Worm (Caenorhabditis elegans) whole organism, late embryonic: ENCODE data around the gene cest-2.2.

Source experiments
- C08G9.2 ChIP-seq: sonication (generic microtip); optimal IDR thresholded peaks from 2 replicates; lab custom pipeline; 2016; ENCODE audit warnings: mild to moderate bottlenecking, missing genetic modification characterization, moderate library complexity, missing compliant biosample characterization
- K09A11.1 ChIP-seq: sonication (generic microtip); optimal IDR thresholded peaks from 2 replicates; lab custom pipeline; 2017; ENCODE audit warnings: antibody characterized with exemption, mild to moderate bottlenecking, missing genetic modification characterization, missing compliant biosample characterization; ENCODE audit not compliant: insufficient read depth
- ama-1 ChIP-seq: fragments of 150-350 bp; optimal IDR thresholded peaks from 2 replicates; lab custom pipeline; 2014
- ceh-22 ChIP-seq: sonication (generic microtip); optimal IDR thresholded peaks from 2 replicates; lab custom pipeline; 2017; ENCODE audit warnings: missing biosample characterization, missing genetic modification characterization
- ceh-31 ChIP-seq: sonication (generic microtip); optimal IDR thresholded peaks from 2 replicates; lab custom pipeline; 2016; ENCODE audit warnings: missing genetic modification characterization, missing compliant biosample characterization
- dmd-4 ChIP-seq: sonication (generic microtip); optimal IDR thresholded peaks from 2 replicates; lab custom pipeline; 2016; ENCODE audit warnings: borderline replicate concordance, missing genetic modification characterization, missing compliant biosample characterization
- gmeb-2 ChIP-seq: sonication (generic microtip); optimal IDR thresholded peaks from 2 replicates; lab custom pipeline; 2016; ENCODE audit warnings: missing genetic modification characterization, inconsistent platforms, missing compliant biosample characterization
- hlh-13 ChIP-seq: fragments of 200-800 bp; sonication (Bioruptor generic); optimal IDR thresholded peaks from 2 replicates; lab custom pipeline; 2018; ENCODE audit warnings: mild to moderate bottlenecking, missing genetic modification characterization, missing compliant biosample characterization
- nhr-11 ChIP-seq: fragments of 150-350 bp; optimal IDR thresholded peaks from 2 replicates; lab custom pipeline; 2014; ENCODE audit warnings: missing biosample characterization, missing genetic modification characterization
- odd-2 ChIP-seq: sonication (generic microtip); optimal IDR thresholded peaks from 2 replicates; lab custom pipeline; 2017; ENCODE audit warnings: antibody characterized with exemption, mild to moderate bottlenecking, missing genetic modification characterization, missing compliant biosample characterization
- pag-3 ChIP-seq: sonication (generic microtip); optimal IDR thresholded peaks from 2 replicates; lab custom pipeline; 2016; ENCODE audit warnings: missing compliant biosample characterization, missing genetic modification characterization, borderline replicate concordance
- tbx-2 ChIP-seq: sonication (generic microtip); optimal IDR thresholded peaks from 2 replicates; lab custom pipeline; 2016; ENCODE audit warnings: missing genetic modification characterization, missing compliant biosample characterization
- unc-3 ChIP-seq, 2 experiments: fragments of 200-800 bp in 1 of 2; sonication (Bioruptor generic) in 1 of 2; sonication (generic microtip) in 1 of 2; conservative IDR thresholded peaks in 1 of 2; optimal IDR thresholded peaks in 1 of 2; 2 replicates each; pipeline versions ENCODE4 v1.3.6 to Lab custom; 2016 to 2022; ENCODE audit warnings: missing compliant biosample characterization in 2 of 2, missing genetic modification characterization in 2 of 2, missing genetic modification reagents in 1 of 2
- unc-55 ChIP-seq: sonication (generic microtip); optimal IDR thresholded peaks from 2 replicates; lab custom pipeline; 2017; ENCODE audit warnings: missing biosample characterization, missing genetic modification reagents, missing genetic modification characterization

ce11 chrV:14140733-14141132 lies 34.4 kb downstream of the cest-2.2 start:
- TF ChIP-seq tbx-2 (tag; lab: Kevin White, UChicago) = no peak
- no peak for TF ChIP-seq odd-2 (tag; lab: Kevin White, UChicago)
- no peak for TF ChIP-seq K09A11.1 (tag; lab: Kevin White, UChicago)
- TF ChIP-seq ama-1 = no peak
- TF ChIP-seq dmd-4 = no peak
- no peak for TF ChIP-seq nhr-11 (tag; lab: Kevin White, UChicago)
- TF ChIP-seq hlh-13 = no peak
- TF ChIP-seq gmeb-2 (tag; lab: Kevin White, UChicago) = no peak
- TF ChIP-seq unc-55 (GFP tag; lab: Kevin White, UChicago) = no peak
- no peak for TF ChIP-seq unc-3 (GFP tag; conservative IDR thresholded peaks at IDR 0.05; lab: Robert Waterston, UW)
- TF ChIP-seq unc-3 (tag; optimal IDR thresholded peaks at IDR 0.05; lab: Kevin White, UChicago) = no peak
- no peak for TF ChIP-seq ceh-22
- no peak for TF ChIP-seq pag-3 (tag; lab: Kevin White, UChicago)
- no peak for TF ChIP-seq C08G9.2 (tag; lab: Kevin White, UChicago)
- no peak for TF ChIP-seq ceh-31 (tag; lab: Kevin White, UChicago)
